Worm (Caenorhabditis elegans) whole organism, young adult: Measurements from ENCODE around the gene T20B3.14.

Source experiments
- F49E8.2 ChIP-seq: sonication (generic microtip); optimal IDR thresholded peaks from 3 replicates; lab custom pipeline; 2017; ENCODE audit warnings: missing genetic modification characterization, mild to moderate bottlenecking, missing compliant biosample characterization, antibody characterized with exemption, moderate library complexity; ENCODE audit not compliant: insufficient read depth
- F57C9.4 ChIP-seq: sonication (generic microtip); optimal IDR thresholded peaks from 2 replicates; lab custom pipeline; 2017; ENCODE audit warnings: mild to moderate bottlenecking, missing genetic modification characterization, missing compliant biosample characterization
- T26A5.8 ChIP-seq: sonication (generic microtip); optimal IDR thresholded peaks from 2 replicates; lab custom pipeline; 2016; ENCODE audit warnings: missing genetic modification characterization, missing compliant biosample characterization
- Y56A3A.18 ChIP-seq: fragments of 200-800 bp; sonication (Bioruptor generic); IDR thresholded peaks from 2 replicates; pipeline ENCODE4 v1.3.6; 2022; ENCODE audit warnings: missing genetic modification reagents, missing genetic modification characterization, missing compliant biosample characterization
- athp-1 ChIP-seq: sonication (generic microtip); optimal IDR thresholded peaks from 2 replicates; lab custom pipeline; 2017; ENCODE audit warnings: mild to moderate bottlenecking, missing genetic modification characterization, missing compliant biosample characterization
- attf-3 ChIP-seq: fragments of 200-800 bp; sonication (Bioruptor generic); conservative IDR thresholded peaks from 2 replicates; pipeline ENCODE4 v1.3.6; 2022; ENCODE audit warnings: missing genetic modification reagents, missing genetic modification characterization, missing compliant biosample characterization
- cebp-2 ChIP-seq: fragments of 200-800 bp; sonication (Bioruptor generic); IDR thresholded peaks from 2 replicates; pipeline ENCODE4 v1.3.6; 2022; ENCODE audit warnings: missing genetic modification characterization, missing compliant biosample characterization
- ceh-79 ChIP-seq: sonication (generic microtip); optimal IDR thresholded peaks from 2 replicates; lab custom pipeline; 2017; ENCODE audit warnings: mild to moderate bottlenecking, missing genetic modification characterization, missing compliant biosample characterization
- ceh-91 ChIP-seq: fragments of 200-800 bp; sonication (Bioruptor generic); IDR thresholded peaks from 2 replicates; pipeline ENCODE4 v1.3.6; 2022; ENCODE audit warnings: missing genetic modification reagents, missing genetic modification characterization, missing compliant biosample characterization
- dpl-1 ChIP-seq: fragments of 150-350 bp; optimal IDR thresholded peaks from 2 replicates; lab custom pipeline; 2014; ENCODE audit warnings: missing biosample characterization, missing genetic modification reagents, missing genetic modification characterization
- gei-17 ChIP-seq: fragments of 200-800 bp; sonication (Bioruptor generic); optimal IDR thresholded peaks from 2 replicates; lab custom pipeline; 2018; ENCODE audit warnings: mild to moderate bottlenecking, missing genetic modification characterization, missing compliant biosample characterization
- hlh-26 ChIP-seq: fragments of 200-800 bp; sonication (Bioruptor generic); conservative IDR thresholded peaks from 2 replicates; pipeline ENCODE4 v1.3.6; 2022; ENCODE audit warnings: missing genetic modification reagents, missing genetic modification characterization, missing compliant biosample characterization
- hmg-1.2 ChIP-seq: fragments of 200-800 bp; sonication (Bioruptor generic); IDR thresholded peaks from 2 replicates; pipeline ENCODE4 v1.3.6; 2022; ENCODE audit warnings: missing genetic modification reagents, missing genetic modification characterization, missing compliant biosample characterization
- hmg-20 ChIP-seq: fragments of 200-800 bp; sonication (Bioruptor generic); IDR thresholded peaks from 2 replicates; pipeline ENCODE4 v1.3.6; 2022; ENCODE audit warnings: missing genetic modification reagents, missing genetic modification characterization, missing compliant biosample characterization
- let-526 ChIP-seq: fragments of 200-800 bp; sonication (Bioruptor generic); IDR thresholded peaks from 2 replicates; pipeline ENCODE4 v1.3.6; 2022; ENCODE audit warnings: missing genetic modification reagents, missing genetic modification characterization, missing compliant biosample characterization
- lir-1 ChIP-seq: fragments of 200-800 bp; sonication (Bioruptor generic); conservative IDR thresholded peaks from 2 replicates; pipeline ENCODE4 v1.3.6; 2022; ENCODE audit warnings: missing genetic modification reagents, missing genetic modification characterization, missing compliant biosample characterization
- nfya-2 ChIP-seq: fragments of 200-800 bp; sonication (Bioruptor generic); IDR thresholded peaks from 2 replicates; pipeline ENCODE4 v1.3.6; 2022; ENCODE audit warnings: missing genetic modification reagents, missing genetic modification characterization, missing compliant biosample characterization
- nfyb-1 ChIP-seq: fragments of 200-800 bp; sonication (Bioruptor generic); IDR thresholded peaks from 2 replicates; pipeline ENCODE4 v1.3.6; 2022; ENCODE audit warnings: missing genetic modification reagents, missing genetic modification characterization, missing compliant biosample characterization
- snpc-1.1 ChIP-seq: sonication (generic microtip); optimal IDR thresholded peaks from 2 replicates; lab custom pipeline; 2017; ENCODE audit warnings: missing genetic modification characterization, mild to moderate bottlenecking, missing compliant biosample characterization, antibody characterized with exemption, moderate library complexity, missing genotype, missing genetic modification reagents; ENCODE audit not compliant: insufficient read depth
- snpc-1.3 ChIP-seq: sonication (generic microtip); optimal IDR thresholded peaks from 2 replicates; lab custom pipeline; 2017; ENCODE audit warnings: missing genetic modification characterization, mild to moderate bottlenecking, missing compliant biosample characterization, antibody characterized with exemption, moderate library complexity, missing genotype, missing genetic modification reagents; ENCODE audit not compliant: insufficient read depth
- snpc-3.4 ChIP-seq: sonication (generic microtip); optimal IDR thresholded peaks from 2 replicates; lab custom pipeline; 2017; ENCODE audit warnings: missing genetic modification characterization, mild to moderate bottlenecking, missing compliant biosample characterization, antibody characterized with exemption, moderate library complexity, missing genotype, missing genetic modification reagents
- tlf-1 ChIP-seq: fragments of 200-800 bp; sonication (Bioruptor generic); optimal IDR thresholded peaks from 2 replicates; lab custom pipeline; 2018; ENCODE audit warnings: mild to moderate bottlenecking, missing genetic modification characterization, missing compliant biosample characterization
- zfh-2 ChIP-seq: fragments of 200-800 bp; sonication (Bioruptor generic); conservative IDR thresholded peaks from 2 replicates; pipeline ENCODE4 v1.3.6; 2022; ENCODE audit warnings: missing genetic modification reagents, missing genetic modification characterization, missing compliant biosample characterization
- ztf-18 ChIP-seq: sonication (generic microtip); optimal IDR thresholded peaks from 2 replicates; lab custom pipeline; 2016; ENCODE audit warnings: missing genotype, mild to moderate bottlenecking, missing genetic modification characterization, missing compliant biosample characterization

The T20B3.14 gene

DNA sequence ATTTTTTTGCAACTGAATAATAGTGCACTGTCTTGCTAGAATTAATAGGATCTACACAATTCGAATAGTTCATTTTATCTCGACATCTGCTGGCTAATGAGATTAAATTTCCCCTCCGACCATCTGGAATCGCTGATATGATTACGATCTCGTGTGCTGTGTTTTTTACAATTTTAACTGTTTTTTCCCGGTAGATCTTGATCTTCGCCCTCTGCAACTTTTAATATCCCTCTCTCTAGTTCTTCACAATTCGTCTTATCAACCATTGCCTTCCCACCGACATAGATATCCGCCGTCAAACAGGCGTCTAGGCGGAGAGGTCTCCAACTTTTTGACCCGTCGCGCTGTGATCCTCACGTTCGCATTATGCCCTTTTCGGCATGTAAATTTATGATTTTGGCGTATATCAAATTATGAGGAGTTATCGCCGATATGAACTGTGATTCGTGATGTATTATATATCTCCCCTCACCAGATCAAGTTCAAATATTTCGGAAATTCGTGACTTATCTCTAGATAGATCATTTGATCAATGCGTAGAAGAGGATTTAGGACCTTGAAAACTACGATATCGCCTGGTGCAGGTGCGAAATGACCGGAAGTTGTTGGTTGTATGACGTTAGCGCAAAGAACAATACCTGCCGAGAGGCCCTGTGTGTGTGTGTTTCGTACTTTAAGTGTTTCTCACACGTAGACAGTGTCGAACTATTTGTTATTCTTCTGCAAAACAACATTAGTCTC, 42.4 kb downstream of the T20B3.14 start:
- TF ChIP-seq snpc-1.1 (no peak), ceh-91 (GFP tag; lab: Robert Waterston, UW) (no peak), attf-3 (no peak), hmg-1.2 (GFP tag; lab: Robert Waterston, UW) (no peak), lir-1 (no peak), T26A5.8 (tag; lab: Kevin White, UChicago) (no peak), ztf-18 (tag; lab: Kevin White, UChicago) (no peak), snpc-3.4 (tag; lab: Kevin White, UChicago) (no peak), cebp-2 (no peak), F49E8.2 (no peak), snpc-1.3 (tag; lab: Kevin White, UChicago) (no peak), hlh-26 (GFP tag; lab: Robert Waterston, UW) (no peak), hmg-20 (GFP tag; lab: Robert Waterston, UW) (no peak), athp-1 (tag; lab: Kevin White, UChicago) (no peak), tlf-1 (GFP tag; lab: Kevin White, UChicago) (no peak)

ce11 chrV:16774428-16774827, 46.7 kb downstream of the T20B3.14 start:
- TF ChIP-seq Y56A3A.18 (GFP tag; lab: Robert Waterston, UW): no peak
- TF ChIP-seq attf-3: no peak
- no peak for TF ChIP-seq gei-17 (GFP tag; lab: Kevin White, UChicago)
- 0 out of 2 replicates have a peak, but pooled peaks have one; percentile 28 for TF ChIP-seq nfyb-1 (GFP tag; lab: Robert Waterston, UW)
- TF ChIP-seq nfya-2 (GFP tag; lab: Robert Waterston, UW): no peak
- TF ChIP-seq F57C9.4: no peak
- 0 out of 2 replicates have a peak, but pooled peaks have one; percentile 14 for TF ChIP-seq zfh-2 (GFP tag; lab: Robert Waterston, UW)
- no peak for TF ChIP-seq ceh-79 (tag; lab: Kevin White, UChicago)
- TF ChIP-seq let-526 (GFP tag; lab: Robert Waterston, UW): no peak
- TF ChIP-seq snpc-1.1: no peak
- no peak for TF ChIP-seq dpl-1 (GFP tag; lab: Kevin White, UChicago)
